Fruit fly (Drosophila melanogaster) whole organism, adult: ENCODE data around the gene Nelf-E.

Experiments
- CG11617 ChIP-seq: fragments of 200-800 bp; sonication (Bioruptor generic); optimal IDR thresholded peaks from 2 replicates; lab custom pipeline; 2017; ENCODE audit warnings: mild to moderate bottlenecking, missing biosample characterization, missing genetic modification reagents, missing genetic modification characterization
- CG12768 ChIP-seq: fragments of 200-800 bp; sonication (Bioruptor generic); optimal IDR thresholded peaks from 2 replicates; lab custom pipeline; 2017; ENCODE audit warnings: missing biosample characterization, missing genetic modification characterization, mild to moderate bottlenecking, moderate library complexity, missing genetic modification reagents
- CG14711 ChIP-seq: fragments of 200-800 bp; sonication (Bioruptor generic); optimal IDR thresholded peaks from 2 replicates; lab custom pipeline; 2018; ENCODE audit warnings: missing biosample characterization, mild to moderate bottlenecking, missing genetic modification characterization, moderate library complexity
- CG33017 ChIP-seq: fragments of 200-800 bp; sonication (Bioruptor generic); optimal IDR thresholded peaks from 2 replicates; lab custom pipeline; 2018; ENCODE audit warnings: missing biosample characterization, mild to moderate bottlenecking, missing genetic modification characterization, moderate library complexity
- CG7045 ChIP-seq: fragments of 200-800 bp; sonication (Bioruptor generic); optimal IDR thresholded peaks from 2 replicates; lab custom pipeline; 2017; ENCODE audit warnings: missing biosample characterization, mild to moderate bottlenecking, missing genetic modification characterization
- CG7101 ChIP-seq: fragments of 200-800 bp; sonication (Bioruptor generic); optimal IDR thresholded peaks from 2 replicates; lab custom pipeline; 2018; ENCODE audit warnings: missing biosample characterization, mild to moderate bottlenecking, missing genetic modification characterization, moderate library complexity
- Clk ChIP-seq: fragments of 200-800 bp; sonication (Bioruptor generic); optimal IDR thresholded peaks from 2 replicates; lab custom pipeline; 2017; ENCODE audit warnings: missing biosample characterization, missing genetic modification characterization
- Crg-1 ChIP-seq: fragments of 200-800 bp; sonication (Bioruptor generic); optimal IDR thresholded peaks from 2 replicates; lab custom pipeline; 2016; ENCODE audit warnings: missing biosample characterization, missing genetic modification characterization
- Mnt ChIP-seq: fragments of 200-800 bp; sonication (Bioruptor generic); optimal IDR thresholded peaks from 2 replicates; lab custom pipeline; 2016; ENCODE audit warnings: missing biosample characterization, mild to moderate bottlenecking, missing genetic modification characterization
- bab1 ChIP-seq: fragments of 200-800 bp; sonication (Bioruptor generic); optimal IDR thresholded peaks from 3 replicates; lab custom pipeline; 2019; ENCODE audit warnings: missing biosample characterization, mild to moderate bottlenecking, missing genetic modification characterization, moderate library complexity
- kay ChIP-seq: fragments of 200-800 bp; sonication (Bioruptor generic); peaks from one replicate; lab custom pipeline; 2016; ENCODE audit warnings: missing biosample characterization, missing genetic modification characterization, borderline replicate concordance
- ovo ChIP-seq: fragments of 200-800 bp; sonication (Bioruptor generic); optimal IDR thresholded peaks from 2 replicates; lab custom pipeline; 2016; ENCODE audit warnings: missing biosample characterization, missing genetic modification characterization
- pad ChIP-seq: fragments of 200-800 bp; sonication (Bioruptor generic); optimal IDR thresholded peaks from 3 replicates; lab custom pipeline; 2017; ENCODE audit warnings: missing biosample characterization, missing genetic modification characterization, mild to moderate bottlenecking, moderate library complexity, missing genetic modification reagents
- tj ChIP-seq: fragments of 200-800 bp; sonication (Bioruptor generic); optimal IDR thresholded peaks from 3 replicates; lab custom pipeline; 2017; ENCODE audit warnings: missing biosample characterization, mild to moderate bottlenecking, missing genetic modification characterization, moderate library complexity

dm6 chr3L:8554024-8554642, 46.5 kb downstream of the Nelf-E start:
- no peak for TF ChIP-seq Crg-1 (GFP tag; lab: Kevin White, UChicago)
- no peak for TF ChIP-seq ovo (GFP tag; lab: Kevin White, UChicago)
- TF ChIP-seq CG12768: no peak
- no peak for TF ChIP-seq CG7045
- no peak for TF ChIP-seq tj
- no peak for TF ChIP-seq kay
- no peak for TF ChIP-seq CG33017 (tag; lab: Kevin White, UChicago)
- TF ChIP-seq Mnt: no peak
- no peak for TF ChIP-seq CG11617
- no peak for TF ChIP-seq bab1 (GFP tag; lab: Kevin White, UChicago)
- TF ChIP-seq Clk (GFP tag; lab: Kevin White, UChicago): no peak
- TF ChIP-seq pad (GFP tag; lab: Kevin White, UChicago): no peak
- TF ChIP-seq CG14711 (tag; lab: Kevin White, UChicago): no peak
- no peak for TF ChIP-seq CG7101 (tag; lab: Kevin White, UChicago)
